Worm (Caenorhabditis elegans): Measurements from ENCODE around the gene F16H6.7.

DNA sequence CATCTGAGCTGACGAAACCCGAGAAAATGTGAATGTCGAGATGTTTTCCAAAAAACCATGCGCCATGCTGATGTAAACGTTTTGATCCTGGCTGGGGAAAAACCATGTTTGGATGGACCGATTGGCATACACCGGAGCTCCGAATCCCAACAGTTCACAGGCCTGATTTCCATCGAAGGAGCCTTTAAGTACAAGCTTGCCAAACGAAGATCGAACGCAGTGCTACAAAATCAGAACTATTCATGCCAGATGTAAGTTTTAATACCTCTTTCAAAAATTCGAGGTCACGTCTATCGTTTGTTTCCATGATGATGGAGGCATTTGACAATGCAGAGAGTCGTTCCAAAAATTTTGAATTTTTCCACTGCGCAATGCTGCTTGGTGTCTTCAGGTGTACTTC, 26.8 kb upstream of the F16H6.7 start:
- no peak for TF ChIP-seq pat-9 (tag; optimal IDR thresholded peaks at IDR 0.05)
- no peak for TF ChIP-seq lin-11 (tag; optimal IDR thresholded peaks at IDR 0.05)
- no peak for TF ChIP-seq ceh-30 (tag; optimal IDR thresholded peaks at IDR 0.05)
- no peak for TF ChIP-seq gmeb-2 (tag; optimal IDR thresholded peaks at IDR 0.05)
- TF ChIP-seq nhr-11 (tag; optimal IDR thresholded peaks at IDR 0.05): no peak
- no peak for TF ChIP-seq pros-1 (tag; optimal IDR thresholded peaks at IDR 0.05)
- no peak for TF ChIP-seq ahr-1 (tag; optimal IDR thresholded peaks at IDR 0.05)
- TF ChIP-seq unc-55 (GFP tag; optimal IDR thresholded peaks at IDR 0.05): no peak
- no peak for TF ChIP-seq ets-4 (tag; optimal IDR thresholded peaks at IDR 0.05)
- no peak for TF ChIP-seq pag-3 (tag; optimal IDR thresholded peaks at IDR 0.05; ENCODE audit: borderline replicate concordance)
- no peak for TF ChIP-seq C38D4.7 (GFP tag; optimal IDR thresholded peaks at IDR 0.05)
- no peak for TF ChIP-seq fkh-10 (GFP tag; optimal IDR thresholded peaks at IDR 0.05)
- TF ChIP-seq dve-1 (tag; optimal IDR thresholded peaks at IDR 0.05): no peak
- TF ChIP-seq ama-1 (optimal IDR thresholded peaks at IDR 0.05): no peak

Measured in whole organism, late embryonic.